Fruit fly (Drosophila melanogaster) whole organism, embryonic: ENCODE measurements around the gene Tbcc.

ENCODE experiments used
- Bgb ChIP-seq: fragments of 200-800 bp; sonication (Bioruptor generic); IDR thresholded peaks from 2 replicates; pipeline ENCODE4 v1.3.6; 2022; ENCODE audit warnings: missing biosample characterization, missing genetic modification characterization; ENCODE audit not compliant: partially characterized antibody
- BtbVII ChIP-seq: fragments of 200-800 bp; sonication (Bioruptor generic); optimal IDR thresholded peaks from 3 replicates; lab custom pipeline; 2017; ENCODE audit warnings: missing biosample characterization, mild to moderate bottlenecking, missing genetic modification characterization
- Bteb2 ChIP-seq: fragments of 200-800 bp; sonication (Bioruptor generic); optimal IDR thresholded peaks from 2 replicates; lab custom pipeline; 2016; ENCODE audit warnings: missing biosample characterization, missing genetic modification characterization
- CG11504 ChIP-seq: fragments of 200-800 bp; sonication (Bioruptor generic); optimal IDR thresholded peaks from 3 replicates; lab custom pipeline; 2019; ENCODE audit warnings: missing biosample characterization, mild to moderate bottlenecking, missing genetic modification characterization, moderate library complexity
- CG11560 ChIP-seq: fragments of 200-800 bp; sonication (Bioruptor generic); IDR thresholded peaks from 3 replicates; pipeline ENCODE4 v1.3.6; 2022; ENCODE audit warnings: missing biosample characterization, missing genetic modification characterization
- CG12071 ChIP-seq: fragments of 200-800 bp; sonication (Bioruptor generic); optimal IDR thresholded peaks from 3 replicates; lab custom pipeline; 2018; ENCODE audit warnings: missing biosample characterization, mild to moderate bottlenecking, missing genetic modification characterization
- CG1233 ChIP-seq: fragments of 200-800 bp; sonication (Bioruptor generic); optimal IDR thresholded peaks from 4 replicates; lab custom pipeline; 2018; ENCODE audit warnings: missing biosample characterization, mild to moderate bottlenecking, missing genetic modification characterization
- CG12769 ChIP-seq: fragments of 200-800 bp; sonication (Bioruptor generic); optimal IDR thresholded peaks from 2 replicates; lab custom pipeline; 2019; ENCODE audit warnings: missing biosample characterization, mild to moderate bottlenecking, missing genetic modification characterization, moderate library complexity
- CG13287 ChIP-seq: fragments of 200-800 bp; sonication (Bioruptor generic); IDR thresholded peaks from 2 replicates; pipeline ENCODE4 v1.3.6; 2022; ENCODE audit warnings: missing biosample characterization, missing genetic modification characterization; ENCODE audit not compliant: partially characterized antibody
- CG1602 ChIP-seq: fragments of 200-800 bp; sonication (Bioruptor generic); optimal IDR thresholded peaks from 3 replicates; lab custom pipeline; 2016; ENCODE audit warnings: missing biosample characterization, missing genetic modification characterization
- CG1647 ChIP-seq: fragments of 200-800 bp; sonication (Bioruptor generic); optimal IDR thresholded peaks from 3 replicates; lab custom pipeline; 2016; ENCODE audit warnings: missing biosample characterization, missing genetic modification characterization
- CG17912 ChIP-seq: fragments of 200-800 bp; sonication (Bioruptor generic); optimal IDR thresholded peaks from 2 replicates; lab custom pipeline; 2018; ENCODE audit warnings: missing biosample characterization, mild to moderate bottlenecking, missing genetic modification characterization
- CG2129 ChIP-seq: fragments of 200-800 bp; sonication (Bioruptor generic); IDR thresholded peaks from 2 replicates; pipeline ENCODE4 v1.3.6; 2022; ENCODE audit warnings: missing biosample characterization, missing genetic modification characterization; ENCODE audit not compliant: partially characterized antibody
- CG30431 ChIP-seq: fragments of 200-800 bp; sonication (Bioruptor generic); optimal IDR thresholded peaks from 2 replicates; lab custom pipeline; 2017; ENCODE audit warnings: missing biosample characterization, missing genetic modification characterization
- CG32532 ChIP-seq: fragments of 200-800 bp; sonication (Bioruptor generic); IDR thresholded peaks from 2 replicates; pipeline ENCODE4 v1.3.6; 2022; ENCODE audit warnings: missing biosample characterization, missing genetic modification characterization
- CG3838 ChIP-seq: fragments of 200-800 bp; sonication (Bioruptor generic); optimal IDR thresholded peaks from 3 replicates; lab custom pipeline; 2016; ENCODE audit warnings: missing biosample characterization, missing genetic modification characterization
- CG6689 ChIP-seq: fragments of 200-800 bp; sonication (Bioruptor generic); IDR thresholded peaks from 2 replicates; pipeline ENCODE4 v1.3.6; 2022; ENCODE audit warnings: missing biosample characterization, missing genetic modification characterization
- CG7357 ChIP-seq: fragments of 200-800 bp; sonication (Bioruptor generic); IDR thresholded peaks from 3 replicates; pipeline ENCODE4 v1.3.6; 2022; ENCODE audit warnings: missing biosample characterization, missing genetic modification characterization
- CG7372 ChIP-seq: fragments of 200-800 bp; sonication (Bioruptor generic); IDR thresholded peaks from 2 replicates; pipeline ENCODE4 v1.3.6; 2022; ENCODE audit warnings: missing biosample characterization, missing genetic modification characterization
- CG9727 ChIP-seq: fragments of 200-800 bp; sonication (Bioruptor generic); optimal IDR thresholded peaks from 3 replicates; lab custom pipeline; 2017; ENCODE audit warnings: missing biosample characterization, mild to moderate bottlenecking, missing genetic modification characterization
- CG9817 ChIP-seq: fragments of 200-800 bp; sonication (Bioruptor generic); optimal IDR thresholded peaks from 2 replicates; lab custom pipeline; 2018; ENCODE audit warnings: missing biosample characterization, mild to moderate bottlenecking, missing genetic modification characterization, moderate library complexity
- CG9876 ChIP-seq: fragments of 200-800 bp; sonication (Bioruptor generic); optimal IDR thresholded peaks from 2 replicates; lab custom pipeline; 2016; ENCODE audit warnings: missing biosample characterization, missing genetic modification characterization
- D19A ChIP-seq: fragments of 200-800 bp; optimal IDR thresholded peaks from 3 replicates; lab custom pipeline; 2019; ENCODE audit warnings: missing biosample characterization, mild to moderate bottlenecking, missing genetic modification characterization, moderate library complexity
- Doc2 ChIP-seq: fragments of 200-800 bp; sonication (Bioruptor generic); IDR thresholded peaks from 2 replicates; pipeline ENCODE4 v1.3.6; 2022; ENCODE audit warnings: missing biosample characterization, missing genetic modification characterization
- Doc3 ChIP-seq: fragments of 200-800 bp; sonication (Bioruptor generic); IDR thresholded peaks from 3 replicates; pipeline ENCODE4 v1.3.6; 2022; ENCODE audit warnings: missing biosample characterization, missing genetic modification characterization; ENCODE audit not compliant: partially characterized antibody
- Dref ChIP-seq: fragments of 200-800 bp; sonication (Bioruptor generic); IDR thresholded peaks from 2 replicates; pipeline ENCODE4 v1.3.6; 2022; ENCODE audit warnings: missing biosample characterization, missing genetic modification characterization
- MESR4 ChIP-seq: fragments of 200-800 bp; sonication (Bioruptor generic); optimal IDR thresholded peaks from 2 replicates; lab custom pipeline; 2018; ENCODE audit warnings: missing biosample characterization, mild to moderate bottlenecking, missing genetic modification characterization, moderate library complexity
- Rfx ChIP-seq: fragments of 200-800 bp; sonication (Bioruptor generic); IDR thresholded peaks from 2 replicates; pipeline ENCODE4 v1.3.6; 2022; ENCODE audit warnings: missing biosample characterization, missing genetic modification characterization
- Trl ChIP-seq, 3 experiments: fragments of >200 bp in 2 of 3; fragments of 200-800 bp in 1 of 3; sonication (Bioruptor generic) in 1 of 3; optimal IDR thresholded peaks; 2 replicates in 1 of 3; 3 replicates in 2 of 3; lab custom pipeline; 2016 to 2017; ENCODE audit warnings: missing biosample characterization in 1 of 3, missing genetic modification characterization in 1 of 3
- ato ChIP-seq: fragments of 200-800 bp; sonication (Bioruptor generic); IDR thresholded peaks from 2 replicates; pipeline ENCODE4 v1.3.6; 2022; ENCODE audit warnings: missing biosample characterization, missing genetic modification characterization; ENCODE audit not compliant: partially characterized antibody
- ci ChIP-seq: fragments of 200-800 bp; sonication (Bioruptor generic); IDR thresholded peaks from 3 replicates; pipeline ENCODE4 v1.3.6; 2022; ENCODE audit warnings: missing biosample characterization, missing genetic modification characterization
- danr ChIP-seq: fragments of 200-800 bp; sonication (Bioruptor generic); IDR thresholded peaks from 2 replicates; pipeline ENCODE4 v1.3.6; 2022; ENCODE audit warnings: missing biosample characterization, missing genetic modification characterization
- dmrt11E ChIP-seq: fragments of 200-800 bp; sonication (Bioruptor generic); optimal IDR thresholded peaks from 3 replicates; lab custom pipeline; 2018; ENCODE audit warnings: missing biosample characterization, mild to moderate bottlenecking, missing genetic modification characterization, moderate library complexity
- dpn ChIP-seq, 2 experiments: fragments of 200-800 bp; sonication (Bioruptor generic); optimal IDR thresholded peaks; 3 replicates each; lab custom pipeline; 2016; ENCODE audit warnings: missing biosample characterization in 2 of 2, missing genetic modification characterization in 2 of 2
- esg ChIP-seq: fragments of 200-800 bp; sonication (Bioruptor generic); conservative IDR thresholded peaks from 2 replicates; pipeline ENCODE4 v1.3.6; 2022; ENCODE audit warnings: missing biosample characterization, missing genetic modification characterization
- ewg ChIP-seq: fragments of 200-800 bp; sonication (Bioruptor generic); optimal IDR thresholded peaks from 3 replicates; lab custom pipeline; 2017; ENCODE audit warnings: mild to moderate bottlenecking, missing biosample characterization, missing genetic modification reagents, missing genetic modification characterization
- gsb-n ChIP-seq: fragments of 200-800 bp; sonication (Bioruptor generic); optimal IDR thresholded peaks from 3 replicates; lab custom pipeline; 2018; ENCODE audit warnings: missing biosample characterization, mild to moderate bottlenecking, missing genetic modification characterization
- ham ChIP-seq: fragments of 200-800 bp; sonication (Bioruptor generic); IDR thresholded peaks from 2 replicates; pipeline ENCODE4 v1.3.6; 2022; ENCODE audit warnings: missing biosample characterization, missing genetic modification characterization
- ind ChIP-seq: fragments of 200-800 bp; sonication (Bioruptor generic); optimal IDR thresholded peaks from 3 replicates; lab custom pipeline; 2016; ENCODE audit warnings: missing biosample characterization, missing genetic modification characterization
- lilli ChIP-seq: fragments of 200-800 bp; sonication (Bioruptor generic); optimal IDR thresholded peaks from 3 replicates; lab custom pipeline; 2016; ENCODE audit warnings: missing biosample characterization, missing genetic modification characterization
- lola ChIP-seq, 3 experiments: fragments of >200 bp in 2 of 3; fragments of 200-800 bp in 1 of 3; sonication (Bioruptor generic) in 1 of 3; optimal IDR thresholded peaks; 2 replicates each; lab custom pipeline; 2017 to 2019; ENCODE audit warnings: missing biosample characterization in 3 of 3, missing genetic modification characterization in 3 of 3, mild to moderate bottlenecking in 1 of 3, moderate library complexity in 1 of 3
- nerfin-2 ChIP-seq: fragments of 200-800 bp; sonication (Bioruptor generic); IDR thresholded peaks from 2 replicates; pipeline ENCODE4 v1.3.6; 2022; ENCODE audit warnings: missing biosample characterization, missing genetic modification characterization; ENCODE audit not compliant: partially characterized antibody
- nmo ChIP-seq: fragments of 200-800 bp; sonication (Bioruptor generic); optimal IDR thresholded peaks from 2 replicates; lab custom pipeline; 2018; ENCODE audit warnings: missing biosample characterization, mild to moderate bottlenecking, missing genetic modification characterization, moderate library complexity
- p53 ChIP-seq: fragments of 200-800 bp; sonication (Bioruptor generic); optimal IDR thresholded peaks from 2 replicates; lab custom pipeline; 2016; ENCODE audit warnings: missing biosample characterization, missing genetic modification characterization
- psq ChIP-seq: fragments of 200-800 bp; sonication (Bioruptor generic); optimal IDR thresholded peaks from 2 replicates; lab custom pipeline; 2017; ENCODE audit warnings: missing biosample characterization, missing genetic modification characterization
- tin ChIP-seq: fragments of 200-800 bp; sonication (Bioruptor generic); optimal IDR thresholded peaks from 3 replicates; lab custom pipeline; 2016; ENCODE audit warnings: missing biosample characterization, missing genetic modification characterization
- unc-4 ChIP-seq: fragments of 200-800 bp; sonication (Bioruptor generic); IDR thresholded peaks from 2 replicates; pipeline ENCODE4 v1.3.6; 2022; ENCODE audit warnings: missing biosample characterization, missing genetic modification characterization; ENCODE audit not compliant: partially characterized antibody
- wek ChIP-seq: fragments of 200-800 bp; sonication (Bioruptor generic); optimal IDR thresholded peaks from 3 replicates; lab custom pipeline; 2018; ENCODE audit warnings: missing biosample characterization, mild to moderate bottlenecking, missing genetic modification characterization, moderate library complexity
- zen2 ChIP-seq: fragments of 200-800 bp; sonication (Bioruptor generic); IDR thresholded peaks from 3 replicates; pipeline ENCODE4 v1.3.6; 2022; ENCODE audit warnings: missing biosample characterization, missing genetic modification characterization; ENCODE audit not compliant: partially characterized antibody

Gene Tbcc

DNA sequence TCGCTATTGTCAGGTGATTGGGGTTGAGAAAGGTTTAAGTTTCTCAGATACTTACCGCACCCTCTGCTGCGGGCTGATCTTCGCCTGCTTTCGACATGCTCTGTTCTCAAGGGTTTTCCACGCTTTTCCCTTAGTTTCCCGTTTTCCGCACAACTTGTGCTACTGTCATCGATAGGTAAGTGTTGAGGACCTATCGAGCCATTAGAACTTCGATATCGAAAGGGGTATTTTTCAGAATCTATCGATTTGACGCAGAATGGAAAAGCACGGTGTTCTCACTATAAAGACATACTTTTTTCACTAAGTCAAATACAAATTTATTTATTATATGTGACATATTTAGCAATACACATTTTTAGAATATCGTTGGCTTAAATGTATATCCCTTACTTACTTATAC, 39.2 kb upstream of the Tbcc start, which contains the start of gene CG3702 (continued):
- peak; percentile 31 for TF ChIP-seq nmo
- TF ChIP-seq BtbVII (GFP tag; lab: Kevin White, UChicago) = no peak
- TF ChIP-seq Doc2 = no peak
- no peak for TF ChIP-seq ham
- no peak for TF ChIP-seq CG3838 (GFP tag; lab: Kevin White, UChicago)
- peak; percentile 34 for TF ChIP-seq CG11504 (tag; lab: Kevin White, UChicago)
- peak; percentile 78 for TF ChIP-seq Bgb (GFP tag; lab: Robert Waterston, UW)
- TF ChIP-seq CG1233 (GFP tag; lab: Kevin White, UChicago) = no peak
- TF ChIP-seq ind (GFP tag; lab: Kevin White, UChicago) = no peak
- peak; percentile 94 for TF ChIP-seq wek (GFP tag; lab: Kevin White, UChicago)
- TF ChIP-seq zen2 (GFP tag; lab: Robert Waterston, UW) = peak; percentile 56; the same call in 2 of the 3 replicates
- TF ChIP-seq lola (GFP tag; optimal IDR thresholded peaks at IDR 0.05; lab: Kevin White, UChicago) = peak in 1 of 3 experiments; percentile 9
- peak; percentile 74 for TF ChIP-seq ato (GFP tag; lab: Robert Waterston, UW)
- TF ChIP-seq MESR4 (GFP tag; lab: Kevin White, UChicago) = peak; percentile 82
- TF ChIP-seq Dref (GFP tag; lab: Robert Waterston, UW) = peak; percentile 91
- TF ChIP-seq Bteb2 (GFP tag; lab: Kevin White, UChicago) = no peak
- no peak for TF ChIP-seq Trl (optimal IDR thresholded peaks at IDR 0.05; lab: Kevin White, UChicago)
- TF ChIP-seq Trl (GFP tag; optimal IDR thresholded peaks at IDR 0.05; lab: Kevin White, UChicago) = no peak
- TF ChIP-seq danr (GFP tag; lab: Robert Waterston, UW) = no peak
- TF ChIP-seq unc-4 (GFP tag; lab: Robert Waterston, UW) = peak; percentile 65; the same call in 1 of the 2 replicates
- TF ChIP-seq psq = no peak
- peak; percentile 67 for TF ChIP-seq CG13287 (GFP tag; lab: Robert Waterston, UW)
- no peak for TF ChIP-seq CG1647 (GFP tag; lab: Kevin White, UChicago)
- TF ChIP-seq lilli = peak; percentile 8
- no peak for TF ChIP-seq dmrt11E
- peak; percentile 57; the same call in 1 of the 2 replicates for TF ChIP-seq Rfx (GFP tag; lab: Robert Waterston, UW)
- TF ChIP-seq CG12769 (tag; lab: Kevin White, UChicago) = peak; percentile 36
- TF ChIP-seq gsb-n (tag; lab: Kevin White, UChicago) = no peak
- TF ChIP-seq tin (GFP tag; lab: Kevin White, UChicago) = no peak
- TF ChIP-seq CG2129 = no peak
- no peak for TF ChIP-seq CG17912 (GFP tag; lab: Kevin White, UChicago)
- TF ChIP-seq dpn (GFP tag; optimal IDR thresholded peaks at IDR 0.05; lab: Kevin White, UChicago) = no peak
- peak; percentile 1 for TF ChIP-seq CG9817 (tag; lab: Kevin White, UChicago)
- TF ChIP-seq CG9727 (GFP tag; lab: Kevin White, UChicago) = no peak
- TF ChIP-seq CG32532 (GFP tag; lab: Robert Waterston, UW) = peak; percentile 16; the same call in 1 of the 2 replicates
- TF ChIP-seq ci = no peak
- no peak for TF ChIP-seq esg (GFP tag; lab: Robert Waterston, UW)
- no peak for TF ChIP-seq CG7372 (GFP tag; lab: Robert Waterston, UW)
- peak; percentile 51; the same call in 2 of the 3 replicates for TF ChIP-seq Doc3 (GFP tag; lab: Robert Waterston, UW)
- TF ChIP-seq D19A (tag; lab: Kevin White, UChicago) = no peak
- TF ChIP-seq p53 (GFP tag; lab: Kevin White, UChicago) = no peak
- TF ChIP-seq CG30431 (GFP tag; lab: Kevin White, UChicago) = no peak
- TF ChIP-seq CG9876 = no peak
- peak; percentile 61 for TF ChIP-seq CG6689
- peak; percentile 31; the same call in 1 of the 3 replicates for TF ChIP-seq CG11560 (tag; lab: Robert Waterston, UW)
- TF ChIP-seq CG7357 = peak; percentile 95
- peak; percentile 69 for TF ChIP-seq nerfin-2 (GFP tag; lab: Robert Waterston, UW)
- no peak for TF ChIP-seq ewg (GFP tag; lab: Kevin White, UChicago)
- TF ChIP-seq CG1602 = no peak
- no peak for TF ChIP-seq CG12071 (GFP tag; lab: Kevin White, UChicago)
